Fruit fly (Drosophila melanogaster) whole organism, prepupa: Measurements from ENCODE around the gene CG13857.

Experiments
- CG10631 ChIP-seq: fragments of 200-800 bp; sonication (Bioruptor generic); optimal IDR thresholded peaks from 2 replicates; lab custom pipeline; 2016; ENCODE audit warnings: missing biosample characterization, missing genetic modification characterization
- CG11294 ChIP-seq: fragments of 200-800 bp; sonication (Bioruptor generic); IDR thresholded peaks from 2 replicates; pipeline ENCODE4 v1.3.6; 2022; ENCODE audit warnings: missing biosample characterization, missing genetic modification characterization
- CG11762 ChIP-seq: fragments of 200-800 bp; sonication (Bioruptor generic); optimal IDR thresholded peaks from 3 replicates; lab custom pipeline; 2016; ENCODE audit warnings: missing biosample characterization, missing genetic modification characterization; ENCODE audit not compliant: insufficient read depth
- CG11902 ChIP-seq: fragments of 200-800 bp; sonication (Bioruptor generic); optimal IDR thresholded peaks from 3 replicates; lab custom pipeline; 2016; ENCODE audit warnings: missing biosample characterization, missing genetic modification characterization
- CG15336 ChIP-seq: fragments of 200-800 bp; sonication (Bioruptor generic); IDR thresholded peaks from 2 replicates; pipeline ENCODE4 v1.3.6; 2022; ENCODE audit warnings: missing biosample characterization, missing genetic modification characterization
- CG1621 ChIP-seq: fragments of 200-800 bp; sonication (Bioruptor generic); optimal IDR thresholded peaks from 3 replicates; lab custom pipeline; 2018; ENCODE audit warnings: missing biosample characterization, mild to moderate bottlenecking, missing genetic modification characterization
- CG3032 ChIP-seq: fragments of 200-800 bp; optimal IDR thresholded peaks from 2 replicates; lab custom pipeline; 2019; ENCODE audit warnings: missing biosample characterization, mild to moderate bottlenecking, missing genetic modification characterization, moderate library complexity
- CG31627 ChIP-seq: fragments of 200-800 bp; sonication (Bioruptor generic); optimal IDR thresholded peaks from 3 replicates; lab custom pipeline; 2016; ENCODE audit warnings: missing biosample characterization, missing genetic modification characterization
- CG32006 ChIP-seq: fragments of 200-800 bp; sonication (Bioruptor generic); optimal IDR thresholded peaks from 3 replicates; lab custom pipeline; 2017; ENCODE audit warnings: missing biosample characterization, mild to moderate bottlenecking, missing genetic modification characterization
- CG4318 ChIP-seq: fragments of 200-800 bp; sonication (Bioruptor generic); optimal IDR thresholded peaks from 3 replicates; lab custom pipeline; 2017; ENCODE audit warnings: missing biosample characterization, mild to moderate bottlenecking, missing genetic modification characterization
- CG6792 ChIP-seq: fragments of 200-800 bp; sonication (Bioruptor generic); optimal IDR thresholded peaks from 3 replicates; lab custom pipeline; 2016; ENCODE audit warnings: missing biosample characterization, missing genetic modification characterization
- CG6808 ChIP-seq: fragments of 200-800 bp; sonication (Bioruptor generic); optimal IDR thresholded peaks from 3 replicates; lab custom pipeline; 2017; ENCODE audit warnings: missing biosample characterization, missing genetic modification characterization, mild to moderate bottlenecking, moderate library complexity, missing genetic modification reagents
- CG6854 ChIP-seq: fragments of 200-800 bp; sonication (Bioruptor generic); optimal IDR thresholded peaks from 2 replicates; lab custom pipeline; 2017; ENCODE audit warnings: missing biosample characterization, mild to moderate bottlenecking, missing genetic modification characterization
- CG7368 ChIP-seq: fragments of 200-800 bp; sonication (Bioruptor generic); optimal IDR thresholded peaks from 3 replicates; lab custom pipeline; 2016; ENCODE audit warnings: missing biosample characterization, missing genetic modification characterization
- CG8119 ChIP-seq: fragments of 200-800 bp; sonication (Bioruptor generic); IDR thresholded peaks from 3 replicates; pipeline ENCODE4 v1.3.6; 2022; ENCODE audit warnings: missing biosample characterization, missing genetic modification characterization
- CG8319 ChIP-seq: fragments of 200-800 bp; sonication (Bioruptor generic); optimal IDR thresholded peaks from 3 replicates; lab custom pipeline; 2016; ENCODE audit warnings: missing biosample characterization, missing genetic modification characterization
- CG8632 ChIP-seq: fragments of 200-800 bp; sonication (Bioruptor generic); optimal IDR thresholded peaks from 3 replicates; lab custom pipeline; 2016; ENCODE audit warnings: missing biosample characterization, missing genetic modification characterization
- Eip78C ChIP-seq: fragments of 200-800 bp; sonication (Bioruptor generic); peaks from one replicate; lab custom pipeline; 2016; ENCODE audit warnings: missing biosample characterization, missing genetic modification characterization
- Ets21C ChIP-seq: fragments of 200-800 bp; sonication (Bioruptor generic); optimal IDR thresholded peaks from 3 replicates; lab custom pipeline; 2016; ENCODE audit warnings: missing biosample characterization, missing genetic modification characterization
- Ets96B ChIP-seq: fragments of 200-800 bp; optimal IDR thresholded peaks from 2 replicates; lab custom pipeline; 2019; ENCODE audit warnings: missing biosample characterization, mild to moderate bottlenecking, missing genetic modification characterization, moderate library complexity
- Gug ChIP-seq: fragments of 200-800 bp; sonication (Bioruptor generic); IDR thresholded peaks from 2 replicates; pipeline ENCODE4 v1.3.6; 2022; ENCODE audit warnings: missing biosample characterization, missing genetic modification characterization
- Hr4 ChIP-seq: fragments of 200-800 bp; sonication (Bioruptor generic); optimal IDR thresholded peaks from 3 replicates; lab custom pipeline; 2016; ENCODE audit warnings: missing biosample characterization, missing genetic modification characterization
- Lpt ChIP-seq: fragments of 200-800 bp; sonication (Bioruptor generic); optimal IDR thresholded peaks from 3 replicates; lab custom pipeline; 2016; ENCODE audit warnings: missing biosample characterization, missing genetic modification characterization
- Sox15 ChIP-seq: fragments of 200-800 bp; sonication (Bioruptor generic); optimal IDR thresholded peaks from 3 replicates; lab custom pipeline; 2016; ENCODE audit warnings: missing biosample characterization, missing genetic modification characterization
- achi ChIP-seq: fragments of 200-800 bp; sonication (Bioruptor generic); optimal IDR thresholded peaks from 3 replicates; lab custom pipeline; 2016; ENCODE audit warnings: missing biosample characterization, missing genetic modification characterization
- acj6 ChIP-seq: fragments of 200-800 bp; sonication (Bioruptor generic); optimal IDR thresholded peaks from 3 replicates; lab custom pipeline; 2016; ENCODE audit warnings: missing biosample characterization, missing genetic modification characterization
- dsx ChIP-seq: fragments of 200-800 bp; optimal IDR thresholded peaks from 3 replicates; lab custom pipeline; 2019; ENCODE audit warnings: missing biosample characterization, mild to moderate bottlenecking, missing genetic modification characterization, moderate library complexity; ENCODE audit not compliant: poor library complexity, severe bottlenecking
- eg ChIP-seq: fragments of 200-800 bp; sonication (Bioruptor generic); IDR thresholded peaks from 3 replicates; pipeline ENCODE4 v1.3.6; 2022; ENCODE audit warnings: missing biosample characterization, missing genetic modification characterization
- fkh ChIP-seq: fragments of 200-800 bp; sonication (Bioruptor generic); optimal IDR thresholded peaks from 3 replicates; lab custom pipeline; 2017; ENCODE audit warnings: missing biosample characterization, mild to moderate bottlenecking, missing genetic modification characterization, moderate library complexity
- lz ChIP-seq: fragments of 200-800 bp; sonication (Bioruptor generic); optimal IDR thresholded peaks from 3 replicates; lab custom pipeline; 2016; ENCODE audit warnings: missing biosample characterization, missing genetic modification characterization
- pdm3 ChIP-seq: fragments of 200-800 bp; sonication (Bioruptor generic); optimal IDR thresholded peaks from 3 replicates; lab custom pipeline; 2016; ENCODE audit warnings: missing biosample characterization, missing genetic modification characterization
- salr ChIP-seq, 2 experiments: fragments of 200-800 bp; sonication (Bioruptor generic); optimal IDR thresholded peaks; 3 replicates each; lab custom pipeline; 2016 to 2018; ENCODE audit warnings: missing biosample characterization in 2 of 2, missing genetic modification characterization in 2 of 2, mild to moderate bottlenecking in 1 of 2
- ss ChIP-seq, 2 experiments: fragments of 200-800 bp; sonication (Bioruptor generic); optimal IDR thresholded peaks; 2 replicates in 1 of 2; 3 replicates in 1 of 2; lab custom pipeline; 2017 to 2018; ENCODE audit warnings: mild to moderate bottlenecking in 2 of 2, missing biosample characterization in 2 of 2, missing genetic modification characterization in 2 of 2, moderate library complexity in 1 of 2
- topi ChIP-seq: fragments of 200-800 bp; sonication (Bioruptor generic); optimal IDR thresholded peaks from 3 replicates; lab custom pipeline; 2016; ENCODE audit warnings: missing biosample characterization, missing genetic modification characterization
- vri ChIP-seq: fragments of 200-800 bp; sonication (Bioruptor generic); optimal IDR thresholded peaks from 3 replicates; lab custom pipeline; 2016; ENCODE audit warnings: missing biosample characterization, mild to moderate bottlenecking, missing genetic modification characterization

The CG13857 gene

DNA sequence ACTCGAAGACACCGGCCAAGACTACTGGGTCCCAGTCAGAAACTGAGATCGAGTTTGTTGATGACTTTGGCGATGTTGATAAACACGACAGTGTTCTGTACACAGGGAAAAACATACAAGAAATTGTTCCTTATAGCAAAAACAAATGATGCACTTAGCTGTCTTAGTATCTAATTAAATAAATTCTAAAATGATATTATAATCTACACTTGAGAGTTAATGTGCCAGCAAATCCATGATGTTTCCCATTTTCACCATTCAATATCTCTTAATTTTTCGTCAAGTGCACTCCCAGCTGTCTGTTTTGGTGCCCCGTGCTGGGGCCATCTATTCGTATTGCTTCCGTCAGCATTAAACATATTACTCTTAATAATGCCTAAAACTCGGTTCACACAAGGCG lies 6.3 kb upstream of the CG13857 start:
- TF ChIP-seq CG10631: peak; percentile 47
- peak; percentile 76 for TF ChIP-seq CG32006 (GFP tag; lab: Kevin White, UChicago)
- TF ChIP-seq CG11294 (GFP tag; lab: Robert Waterston, UW): no peak
- TF ChIP-seq ss (GFP tag; optimal IDR thresholded peaks at IDR 0.05; lab: Kevin White, UChicago): no peak
- peak; percentile 44 for TF ChIP-seq pdm3 (GFP tag; lab: Kevin White, UChicago)
- TF ChIP-seq CG7368: peak; percentile 8
- peak; percentile 48 for TF ChIP-seq acj6
- no peak for TF ChIP-seq CG8632
- TF ChIP-seq salr (GFP tag; optimal IDR thresholded peaks at IDR 0.05; lab: Kevin White, UChicago): peak in 1 of 2 experiments; percentile 35
- TF ChIP-seq CG15336 (GFP tag; lab: Robert Waterston, UW): peak; percentile 76
- no peak for TF ChIP-seq Hr4 (GFP tag; lab: Kevin White, UChicago)
- no peak for TF ChIP-seq topi
- peak; percentile 5 for TF ChIP-seq dsx (GFP tag; lab: Kevin White, UChicago)
- no peak for TF ChIP-seq CG31627 (GFP tag; lab: Kevin White, UChicago)
- TF ChIP-seq Lpt (GFP tag; lab: Kevin White, UChicago): peak; percentile 42
- TF ChIP-seq CG4318: peak; percentile 53
- TF ChIP-seq eg (GFP tag; lab: Robert Waterston, UW): peak; percentile 72
- peak; percentile 38 for TF ChIP-seq Ets96B (tag; lab: Kevin White, UChicago)
- no peak for TF ChIP-seq Eip78C (GFP tag; lab: Kevin White, UChicago)
- peak; percentile 62; the same call in 1 of the 2 replicates for TF ChIP-seq Gug (GFP tag; lab: Robert Waterston, UW)
- peak; percentile 50 for TF ChIP-seq CG3032 (tag; lab: Kevin White, UChicago)
- no peak for TF ChIP-seq CG6808 (GFP tag; lab: Kevin White, UChicago)
- no peak for TF ChIP-seq Ets21C
- no peak for TF ChIP-seq CG6792
- peak; percentile 44 for TF ChIP-seq achi (GFP tag; lab: Kevin White, UChicago)
- TF ChIP-seq CG11762 (GFP tag; lab: Kevin White, UChicago): peak; percentile 7
- TF ChIP-seq CG8319 (GFP tag; lab: Kevin White, UChicago): peak; percentile 1
- TF ChIP-seq CG8119 (GFP tag; lab: Robert Waterston, UW): peak; percentile 64

dm6 chr3R:22397068-22397700 lies 3.3 kb upstream of the CG13857 start:
- TF ChIP-seq Sox15 (GFP tag; lab: Kevin White, UChicago) (no peak), Eip78C (GFP tag; lab: Kevin White, UChicago) (peak; percentile 69), lz (GFP tag; lab: Kevin White, UChicago) (no peak), CG32006 (GFP tag; lab: Kevin White, UChicago) (no peak), Ets96B (tag; lab: Kevin White, UChicago) (no peak), Lpt (GFP tag; lab: Kevin White, UChicago) (no peak), CG6854 (GFP tag; lab: Kevin White, UChicago) (no peak), CG11902 (no peak), CG1621 (tag; lab: Kevin White, UChicago) (no peak), vri (GFP tag; lab: Kevin White, UChicago) (peak; percentile 93), achi (GFP tag; lab: Kevin White, UChicago) (no peak), Ets21C (no peak)

dm6 chr3R:22396238-22396772 lies 2.4 kb upstream of the CG13857 start:
- TF ChIP-seq fkh: peak; percentile 18
- TF ChIP-seq CG3032 (tag; lab: Kevin White, UChicago): no peak
